Fruit fly (Drosophila melanogaster) whole organism, pupa: ENCODE results near the gene CG16953.

Experiments
- CG34367 ChIP-seq: fragments of 200-800 bp; sonication (Bioruptor generic); optimal IDR thresholded peaks from 2 replicates; lab custom pipeline; 2018; ENCODE audit warnings: missing biosample characterization, mild to moderate bottlenecking, missing genetic modification characterization
- CG8159 ChIP-seq: fragments of 200-800 bp; sonication (Bioruptor generic); optimal IDR thresholded peaks from 3 replicates; lab custom pipeline; 2018; ENCODE audit warnings: missing biosample characterization, mild to moderate bottlenecking, missing genetic modification characterization, moderate library complexity
- D1 ChIP-seq: fragments of 200-800 bp; sonication (Bioruptor generic); optimal IDR thresholded peaks from 2 replicates; lab custom pipeline; 2018; ENCODE audit warnings: missing biosample characterization, mild to moderate bottlenecking, missing genetic modification characterization, moderate library complexity
- Ets98B ChIP-seq: fragments of 200-800 bp; sonication (Bioruptor generic); IDR thresholded peaks from 2 replicates; pipeline ENCODE4 v1.3.6; 2022; ENCODE audit warnings: missing biosample characterization, missing genetic modification characterization
- rn ChIP-seq: fragments of 200-800 bp; sonication (Bioruptor generic); IDR thresholded peaks from 2 replicates; pipeline ENCODE4 v1.3.6; 2022; ENCODE audit warnings: missing biosample characterization, missing genetic modification characterization

dm6 chr3R:20573326-20573725 lies 12.3 kb downstream of the CG16953 start:
- TF ChIP-seq CG8159 (tag; lab: Kevin White, UChicago) (no peak), rn (GFP tag; lab: Robert Waterston, UW) (no peak), D1 (tag; lab: Kevin White, UChicago) (no peak), CG34367 (tag; lab: Kevin White, UChicago) (no peak), Ets98B (GFP tag; lab: Robert Waterston, UW) (no peak)
